Worm (Caenorhabditis elegans): ENCODE results near the gene C38C10.3.
A peak's percentile ranks its signal among the peaks of the same experiment; 100 is the strongest.

C38C10.3 gene

ce11 chrIII:9355412-9355969 is 30.0 kb downstream of the C38C10.3 start, which contains the start of gene chtb-1:
Gene chtb-1 (minus strand): TSS chrIII:9355462.
- TF ChIP-seq B0336.3 (GFP tag; IDR thresholded peaks at IDR 0.05) (no peak), ceh-100 (GFP tag; IDR thresholded peaks at IDR 0.05) (no peak), ztf-28 (GFP tag; IDR thresholded peaks at IDR 0.05) (0 out of 2 replicates have a peak, but pooled peaks have one; percentile 5), dox-1 (GFP tag; IDR thresholded peaks at IDR 0.05) (no peak), F57A8.1 (GFP tag; optimal IDR thresholded peaks at IDR 0.05) (no peak), zfh-2 (GFP tag; conservative IDR thresholded peaks at IDR 0.05) (peak; percentile 61; the same call in 1 of the 2 replicates), nhr-179 (tag; optimal IDR thresholded peaks at IDR 0.05) (no peak), lin-40 (tag; optimal IDR thresholded peaks at IDR 0.05) (no peak), snpc-1.3 (tag; optimal IDR thresholded peaks at IDR 0.05; ENCODE audit: insufficient read depth) (no peak)

- TF ChIP-seq hmg-1.2 (GFP tag; IDR thresholded peaks at IDR 0.05) = peak; percentile 46; the same call in 1 of the 2 replicates
- TF ChIP-seq repo-1 (tag; optimal IDR thresholded peaks at IDR 0.05) = no peak
- peak; percentile 71 for TF ChIP-seq zfh-2 (GFP tag; conservative IDR thresholded peaks at IDR 0.05)
Observed at ce11 chrIII:9353814-9354213, 31.6 kb downstream of the C38C10.3 start.

ce11 chrIII:9346722-9347121 is 38.7 kb downstream of the C38C10.3 start:
- TF ChIP-seq zfh-2 (GFP tag; conservative IDR thresholded peaks at IDR 0.05) (0 out of 2 replicates have a peak, but pooled peaks have one; percentile 48), madf-10 (tag; optimal IDR thresholded peaks at IDR 0.05) (no peak), ztf-25 (GFP tag; IDR thresholded peaks at IDR 0.05) (no peak), mxl-1 (tag; optimal IDR thresholded peaks at IDR 0.05) (no peak), lsl-1 (GFP tag; optimal IDR thresholded peaks at IDR 0.05) (no peak)

ce11 chrIII:9346114-9346513 is 39.3 kb downstream of the C38C10.3 start:
- no peak for TF ChIP-seq madf-3 (GFP tag; IDR thresholded peaks at IDR 0.05)
- no peak for TF ChIP-seq F57A8.1 (GFP tag; optimal IDR thresholded peaks at IDR 0.05)
- TF ChIP-seq zim-3 (tag; optimal IDR thresholded peaks at IDR 0.05) = no peak
- TF ChIP-seq ztf-18 (tag; optimal IDR thresholded peaks at IDR 0.05) = no peak
- TF ChIP-seq C06A6.2 (GFP tag; conservative IDR thresholded peaks at IDR 0.05) = no peak
- TF ChIP-seq ekl-4 (GFP tag; IDR thresholded peaks at IDR 0.05) = no peak
- TF ChIP-seq ama-1 (optimal IDR thresholded peaks at IDR 0.05) = no peak
- no peak for TF ChIP-seq ama-1 (GFP tag; optimal IDR thresholded peaks at IDR 0.05)
- no peak for TF ChIP-seq Y67H2A.10 (GFP tag; conservative IDR thresholded peaks at IDR 0.05)
- TF ChIP-seq xnd-1 (tag; optimal IDR thresholded peaks at IDR 0.05) = no peak
- TF ChIP-seq lin-54 (GFP tag; optimal IDR thresholded peaks at IDR 0.05) = no peak
- TF ChIP-seq efl-1 (GFP tag; optimal IDR thresholded peaks at IDR 0.05) = no peak
- TF ChIP-seq lin-40 (tag; optimal IDR thresholded peaks at IDR 0.05) = no peak
- TF ChIP-seq gei-17 (GFP tag; optimal IDR thresholded peaks at IDR 0.05) = no peak
- TF ChIP-seq lir-1 (GFP tag; conservative IDR thresholded peaks at IDR 0.05) = no peak
- no peak for TF ChIP-seq F37B4.10 (GFP tag; IDR thresholded peaks at IDR 0.05)

ce11 chrIII:9344347-9344746 is 41.1 kb downstream of the C38C10.3 start, which contains the start of gene emb-9:
Gene emb-9 (minus strand): TSS chrIII:9344447.
- TF ChIP-seq pha-4 (tag; optimal IDR thresholded peaks at IDR 0.05) (no peak), zim-3 (tag; optimal IDR thresholded peaks at IDR 0.05) (no peak), hlh-26 (GFP tag; conservative IDR thresholded peaks at IDR 0.05) (no peak), ceh-79 (tag; optimal IDR thresholded peaks at IDR 0.05) (no peak), madf-10 (tag; optimal IDR thresholded peaks at IDR 0.05) (no peak), him-1 (tag; optimal IDR thresholded peaks at IDR 0.05) (no peak), D2030.7 (GFP tag; IDR thresholded peaks at IDR 0.05) (no peak), ceh-40 (GFP tag; IDR thresholded peaks at IDR 0.05) (no peak), somi-1 (GFP tag; optimal IDR thresholded peaks at IDR 0.05) (no peak), attf-5 (GFP tag; optimal IDR thresholded peaks at IDR 0.05) (no peak)

Data from whole organism, young adult.